Worm (Caenorhabditis elegans): ENCODE measurements around the gene sri-18.

ce11 chrV:10252682-10253081 is 7.7 kb downstream of the sri-18 start:
- TF ChIP-seq hmg-4 (GFP tag; optimal IDR thresholded peaks at IDR 0.05) (no peak), ama-1 (optimal IDR thresholded peaks at IDR 0.05) (no peak), B0310.2 (tag; optimal IDR thresholded peaks at IDR 0.05) (no peak), flt-1 (GFP tag; IDR thresholded peaks at IDR 0.05) (no peak), F13C5.2 (tag; optimal IDR thresholded peaks at IDR 0.05) (no peak), aly-1 (tag; optimal IDR thresholded peaks at IDR 0.05) (no peak), ceh-13 (GFP tag; optimal IDR thresholded peaks at IDR 0.05) (no peak), ets-7 (tag; optimal IDR thresholded peaks at IDR 0.05) (no peak), ceh-36 (tag; optimal IDR thresholded peaks at IDR 0.05) (no peak), tbx-11 (GFP tag; IDR thresholded peaks at IDR 0.05) (no peak), hnd-1 (tag; optimal IDR thresholded peaks at IDR 0.05) (no peak), pes-1 (GFP tag; IDR thresholded peaks at IDR 0.05) (no peak), scrt-1 (GFP tag; IDR thresholded peaks at IDR 0.05) (no peak), hmbx-1 (tag; optimal IDR thresholded peaks at IDR 0.05) (no peak)

All from whole organism, early embryonic.